Worm (Caenorhabditis elegans): ENCODE results near the gene hot-2.

hot-2 gene

ce11 chrV:19174626-19175025 lies at the start of gene hot-2:
TSS of gene hot-2 (plus strand) at chrV:19174759.
- no peak for TF ChIP-seq unc-62 (GFP tag; optimal IDR thresholded peaks at IDR 0.05)

ce11 chrV:19125253-19125652 lies 49.3 kb upstream of the hot-2 start:
- no peak for TF ChIP-seq unc-62 (GFP tag; optimal IDR thresholded peaks at IDR 0.05)

- no peak for TF ChIP-seq unc-62 (GFP tag; optimal IDR thresholded peaks at IDR 0.05)
Observed at ce11 chrV:19125812-19126211, 48.7 kb upstream of the hot-2 start.

DNA sequence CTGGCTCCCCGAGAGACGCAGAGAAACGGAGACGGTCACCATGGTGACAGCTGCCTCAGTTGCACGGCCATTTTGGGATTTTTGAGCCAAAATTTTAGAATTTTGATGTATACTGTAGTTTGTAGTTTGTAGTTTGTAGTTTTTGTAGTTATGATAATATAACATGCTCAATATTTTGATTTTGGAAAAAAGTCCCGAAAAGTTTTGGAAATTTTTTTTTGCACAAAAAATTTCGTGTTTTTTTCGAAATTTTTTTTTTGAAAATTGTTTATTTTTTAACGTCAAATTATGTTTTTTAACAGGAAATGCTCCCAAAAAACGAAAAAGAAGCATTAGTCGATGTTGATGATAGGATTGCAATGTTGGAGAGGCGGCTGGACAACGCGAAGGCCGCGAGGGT lies 47.3 kb upstream of the hot-2 start, which contains the start of gene dyf-17:
Gene dyf-17, plus strand, starts transcription at position 301 of the 400 bp plus-strand sequence.
- no peak for TF ChIP-seq unc-62 (GFP tag; optimal IDR thresholded peaks at IDR 0.05)

DNA sequence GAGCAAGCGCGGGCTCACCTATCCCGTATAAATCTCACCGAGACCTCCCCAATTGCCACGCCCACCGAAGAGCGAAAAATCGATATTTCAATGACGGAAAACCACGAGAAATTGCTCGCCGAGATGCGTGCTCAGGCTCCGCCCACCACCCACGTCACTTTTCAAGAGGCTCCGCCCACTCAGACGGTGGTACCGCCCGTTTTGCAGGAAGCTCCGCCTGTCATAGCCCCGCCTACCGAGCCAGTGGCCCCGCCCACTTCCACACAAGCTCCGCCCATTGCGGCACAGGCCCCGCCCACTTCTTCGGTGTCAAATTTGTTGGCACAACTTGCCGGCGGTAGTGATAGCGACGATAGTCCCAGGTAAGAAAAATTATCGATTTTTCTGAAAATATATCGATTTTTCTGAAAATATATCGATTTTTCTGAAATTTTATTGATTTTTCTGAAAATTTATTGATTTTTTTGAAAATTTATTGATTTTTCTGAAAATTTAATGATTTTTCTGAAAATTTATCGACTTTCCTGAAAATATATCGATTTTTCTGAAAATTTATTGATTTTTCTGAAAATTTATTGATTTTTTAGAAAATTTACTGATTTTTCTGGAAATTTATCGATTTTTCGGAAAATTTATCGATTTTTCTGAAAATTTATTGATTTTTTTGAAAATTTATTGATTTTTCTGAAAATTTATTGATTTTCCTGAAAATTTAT lies 44.9 kb upstream of the hot-2 start:
- TF ChIP-seq unc-62 (GFP tag; optimal IDR thresholded peaks at IDR 0.05): no peak

- TF ChIP-seq unc-62 (GFP tag; optimal IDR thresholded peaks at IDR 0.05): no peak
Observed at ce11 chrV:19131848-19132401, 42.6 kb upstream of the hot-2 start.

ce11 chrV:19133507-19133906 lies 41.1 kb upstream of the hot-2 start, which contains the start of gene Y39B6A.10:
TSS of gene Y39B6A.10 (minus strand) at chrV:19133607.
- no peak for TF ChIP-seq unc-62 (GFP tag; optimal IDR thresholded peaks at IDR 0.05)

- TF ChIP-seq unc-62 (GFP tag; optimal IDR thresholded peaks at IDR 0.05): no peak
Observed at ce11 chrV:19136206-19136605, 38.4 kb upstream of the hot-2 start, which contains the start of gene Y39B6A.9. TSS of gene Y39B6A.9 (plus strand) at chrV:19136506.

ce11 chrV:19140495-19140894 lies 34.1 kb upstream of the hot-2 start, which contains the start of gene cpg-23:
TSS of gene cpg-23 (plus strand) at chrV:19140795.
- TF ChIP-seq unc-62 (GFP tag; optimal IDR thresholded peaks at IDR 0.05): no peak

DNA sequence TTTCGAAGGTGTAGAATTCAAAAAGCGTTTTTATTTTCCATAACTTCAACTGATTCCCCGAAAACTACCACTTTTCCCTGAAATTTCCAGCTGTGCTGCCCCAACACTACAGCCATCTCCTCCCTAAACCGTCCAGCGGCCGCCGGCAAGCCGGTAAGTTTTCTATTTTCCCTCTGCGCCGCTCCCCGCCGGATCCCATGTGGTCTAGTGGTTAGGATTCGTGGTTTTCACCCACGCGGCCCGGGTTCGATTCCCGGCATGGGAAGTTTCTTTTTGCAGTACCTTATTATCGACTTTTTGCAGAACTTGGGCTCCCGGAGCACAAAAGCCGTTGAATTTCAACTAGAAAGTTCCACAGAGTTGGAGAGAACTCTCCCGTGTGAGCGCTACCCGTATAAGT lies 32.0 kb upstream of the hot-2 start:
- TF ChIP-seq unc-62 (GFP tag; optimal IDR thresholded peaks at IDR 0.05): no peak

ce11 chrV:19148350-19148749 lies 26.2 kb upstream of the hot-2 start:
- no peak for TF ChIP-seq unc-62 (GFP tag; optimal IDR thresholded peaks at IDR 0.05)

- no peak for TF ChIP-seq unc-62 (GFP tag; optimal IDR thresholded peaks at IDR 0.05)
Observed at ce11 chrV:19149057-19149456, 25.5 kb upstream of the hot-2 start, which contains the start of gene Y39B6A.7. TSS of gene Y39B6A.7 (minus strand) at chrV:19149157.

DNA sequence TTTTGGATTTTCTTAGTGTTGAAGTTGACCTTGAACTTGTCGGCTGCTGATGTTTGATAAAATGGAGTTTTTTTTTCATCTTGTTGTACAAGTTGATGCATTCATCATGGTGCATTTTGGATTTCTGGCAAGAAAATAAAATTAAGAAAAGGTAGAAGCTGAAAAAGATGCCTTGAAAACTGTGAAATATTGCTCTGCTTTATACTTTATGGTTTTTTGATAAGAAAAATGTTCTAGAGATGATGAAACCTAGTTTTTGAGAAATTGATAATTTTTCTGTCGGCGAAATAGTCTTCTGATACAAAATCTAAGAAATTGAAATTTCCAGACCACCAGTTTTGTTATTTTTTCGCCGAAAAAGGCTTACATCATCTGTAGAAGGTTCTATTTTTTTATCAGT lies 22.2 kb upstream of the hot-2 start, which contains the start of gene Y39B6A.69:
Gene Y39B6A.69, minus strand, starts transcription at position 101 of the 400 bp plus-strand sequence.
- no peak for TF ChIP-seq unc-62 (GFP tag; optimal IDR thresholded peaks at IDR 0.05)

ce11 chrV:19153244-19153643 lies 21.3 kb upstream of the hot-2 start:
- no peak for TF ChIP-seq unc-62 (GFP tag; optimal IDR thresholded peaks at IDR 0.05)

DNA sequence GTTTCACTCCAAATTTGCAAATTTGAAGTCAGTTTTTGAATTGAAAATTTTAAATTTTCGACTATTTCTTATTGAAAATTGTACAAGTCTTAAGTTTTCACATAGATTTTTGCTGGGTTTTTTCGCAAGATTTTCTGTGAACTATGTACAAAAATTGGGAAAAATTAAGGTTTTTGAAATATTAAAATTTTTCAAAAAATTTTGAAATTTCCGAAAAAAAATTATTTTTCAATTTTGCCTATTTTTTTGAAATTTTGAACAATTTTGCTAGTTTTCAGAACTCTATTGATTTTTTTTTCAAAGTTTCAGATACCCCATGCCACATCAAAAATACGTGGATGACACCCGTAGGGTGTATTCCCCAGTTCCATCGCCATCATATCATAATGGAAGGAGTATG lies 20.8 kb upstream of the hot-2 start, which contains the start of gene tsp-13:
Gene tsp-13, plus strand, starts transcription at position 301 of the 400 bp plus-strand sequence.
- TF ChIP-seq unc-62 (GFP tag; optimal IDR thresholded peaks at IDR 0.05): no peak

- TF ChIP-seq unc-62 (GFP tag; optimal IDR thresholded peaks at IDR 0.05): no peak
Observed at ce11 chrV:19158664-19159063, 15.9 kb upstream of the hot-2 start, which contains the start of gene Y39B6A.5. TSS of gene Y39B6A.5 (minus strand) at chrV:19158877.

DNA sequence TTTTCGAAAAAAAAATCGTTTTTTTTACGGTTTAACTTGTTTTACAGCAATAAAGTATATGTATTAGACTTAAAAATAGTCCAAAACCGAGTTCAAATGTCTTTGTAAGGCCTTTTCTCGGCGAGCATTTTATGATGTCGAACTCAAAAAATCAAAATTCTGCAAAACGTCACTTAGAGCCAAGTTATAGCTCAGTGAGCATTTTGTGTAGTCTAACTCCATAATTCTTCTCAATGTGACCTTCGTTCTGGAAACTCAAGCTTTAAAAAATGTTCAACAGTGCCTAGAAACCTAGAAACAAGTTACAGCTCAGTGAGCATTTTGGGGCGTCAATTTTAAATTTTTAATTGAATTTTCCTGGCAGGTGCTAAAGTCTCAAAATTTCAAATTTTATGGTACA lies 1.2 kb downstream of the hot-2 start:
- TF ChIP-seq unc-62 (GFP tag; optimal IDR thresholded peaks at IDR 0.05): no peak

All from whole organism, dauer.